Fruit fly (Drosophila melanogaster): ENCODE data around the gene cpo.
A peak's percentile ranks its signal among the peaks of the same experiment; 100 is the strongest.

Gene cpo

DNA sequence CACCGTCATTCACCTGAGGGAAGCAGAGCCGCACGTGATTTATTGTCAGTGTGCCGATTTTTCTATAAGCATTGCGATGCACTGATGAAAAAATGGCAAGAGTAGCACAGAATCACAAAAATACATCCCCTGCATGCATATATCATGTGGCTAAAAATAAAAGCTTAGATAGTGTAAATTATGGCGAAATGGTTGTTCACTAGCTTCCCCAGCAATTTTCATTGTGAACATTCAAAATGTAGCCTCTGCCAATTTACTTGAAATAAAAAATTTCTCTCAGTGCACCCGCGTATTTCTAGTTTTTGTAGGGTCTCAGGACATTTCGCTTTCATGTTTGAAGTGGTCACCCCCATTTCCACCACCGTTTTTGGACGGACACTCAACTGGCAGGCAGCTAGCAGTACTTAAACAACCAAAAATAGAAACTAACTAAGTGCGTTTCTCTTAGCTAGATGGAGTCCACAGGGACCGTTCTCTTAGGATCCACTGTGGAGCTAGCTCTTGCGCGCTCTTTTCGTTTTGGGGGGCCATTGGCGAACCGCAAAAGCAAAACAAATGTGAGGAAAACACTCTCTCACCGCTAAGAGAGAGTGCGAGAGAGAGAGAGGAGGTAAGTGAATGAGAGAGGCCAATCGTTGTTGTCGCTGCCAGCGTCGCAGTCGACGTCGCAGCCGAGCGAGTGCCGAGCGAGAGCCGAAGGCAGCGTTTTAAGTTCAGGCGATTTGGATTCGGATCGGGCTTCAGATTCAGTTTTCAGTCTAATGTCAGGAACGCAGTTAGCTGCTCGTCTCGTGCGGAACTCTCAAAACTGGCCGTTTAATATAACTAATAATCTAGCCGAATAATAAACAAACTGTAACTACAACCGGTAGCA, 24.0 kb downstream of the cpo start (continued):
- TF ChIP-seq croc (GFP tag; conservative IDR thresholded peaks at IDR 0.05) (no peak), CTCF (GFP tag; optimal IDR thresholded peaks at IDR 0.05) (no peak), C15 (GFP tag; IDR thresholded peaks at IDR 0.05) (no peak), CG1024 (GFP tag; IDR thresholded peaks at IDR 0.05) (0 out of 2 replicates have a peak, but pooled peaks have one; percentile 14), rib (GFP tag; IDR thresholded peaks at IDR 0.05) (no peak), CG3281 (GFP tag; optimal IDR thresholded peaks at IDR 0.05) (peak; percentile 36), CG14441 (GFP tag; IDR thresholded peaks at IDR 0.05) (0 out of 2 replicates have a peak, but pooled peaks have one; percentile 24), ssp (GFP tag; IDR thresholded peaks at IDR 0.05) (no peak), maf-S (GFP tag; optimal IDR thresholded peaks at IDR 0.05) (peak; percentile 45), Opbp (GFP tag; IDR thresholded peaks at IDR 0.05; ENCODE audit: partially characterized antibody) (peak; percentile 42; the same call in 1 of the 3 replicates), CG3838 (GFP tag; optimal IDR thresholded peaks at IDR 0.05) (no peak), CG6813 (GFP tag; optimal IDR thresholded peaks at IDR 0.05) (peak; percentile 51), ftz-f1 (GFP tag; optimal IDR thresholded peaks at IDR 0.05) (no peak), hbn (GFP tag; IDR thresholded peaks at IDR 0.05; ENCODE audit: partially characterized antibody) (peak; percentile 62), zf30C (GFP tag; optimal IDR thresholded peaks at IDR 0.05) (peak; percentile 80), Drgx (GFP tag; IDR thresholded peaks at IDR 0.05) (no peak), Adf1 (GFP tag; IDR thresholded peaks at IDR 0.05) (peak; percentile 97), CG12236 (GFP tag; optimal IDR thresholded peaks at IDR 0.05) (no peak), sug (tag; optimal IDR thresholded peaks at IDR 0.05) (no peak), toy (GFP tag; IDR thresholded peaks at IDR 0.05) (no peak), CG10462 (GFP tag; optimal IDR thresholded peaks at IDR 0.05) (peak; percentile 2), Hr51 (GFP tag; optimal IDR thresholded peaks at IDR 0.05) (peak in 1 of 2 experiments; percentile 62), fd3F (GFP tag; optimal IDR thresholded peaks at IDR 0.05) (no peak), lola (GFP tag; optimal IDR thresholded peaks at IDR 0.05) (peak in 1 of 3 experiments; percentile 62), CG43689 (GFP tag; IDR thresholded peaks at IDR 0.05) (no peak), CG4424 (GFP tag; optimal IDR thresholded peaks at IDR 0.05) (peak; percentile 51), vnd (GFP tag; IDR thresholded peaks at IDR 0.05; ENCODE audit: partially characterized antibody) (no peak), CoRest (tag; optimal IDR thresholded peaks at IDR 0.05) (peak; percentile 52), sr (GFP tag; IDR thresholded peaks at IDR 0.05) (no peak), grau (tag; optimal IDR thresholded peaks at IDR 0.05) (peak; percentile 57), slp2 (GFP tag; optimal IDR thresholded peaks at IDR 0.05) (peak; percentile 32), danr (GFP tag; IDR thresholded peaks at IDR 0.05) (no peak), CG5953 (GFP tag; IDR thresholded peaks at IDR 0.05) (no peak), hkb (optimal IDR thresholded peaks at IDR 0.05) (no peak), hkb (GFP tag; IDR thresholded peaks at IDR 0.05) (peak; percentile 51), CG17829 (tag; optimal IDR thresholded peaks at IDR 0.05) (no peak), CG9876 (GFP tag; optimal IDR thresholded peaks at IDR 0.05) (peak; percentile 25), repo (GFP tag; optimal IDR thresholded peaks at IDR 0.05) (peak; percentile 37), dmrt11E (tag; optimal IDR thresholded peaks at IDR 0.05) (peak; percentile 77), CG7839 (tag; optimal IDR thresholded peaks at IDR 0.05) (peak; percentile 67), Myb (GFP tag; optimal IDR thresholded peaks at IDR 0.05) (peak; percentile 24), CG17802 (tag; optimal IDR thresholded peaks at IDR 0.05) (no peak), CG4404 (GFP tag; IDR thresholded peaks at IDR 0.05) (peak; percentile 45), MESR4 (GFP tag; optimal IDR thresholded peaks at IDR 0.05) (no peak), Awh (GFP tag; IDR thresholded peaks at IDR 0.05) (0 out of 2 replicates have a peak, but pooled peaks have one; percentile 16), corto (GFP tag; optimal IDR thresholded peaks at IDR 0.05) (no peak), CG11504 (tag; optimal IDR thresholded peaks at IDR 0.05) (peak; percentile 59), dimm (GFP tag; IDR thresholded peaks at IDR 0.05) (no peak), CG12942 (GFP tag; optimal IDR thresholded peaks at IDR 0.05) (peak; percentile 22), CG18764 (GFP tag; optimal IDR thresholded peaks at IDR 0.05) (peak; percentile 14)

Measured in whole organism, embryonic.